Worm (Caenorhabditis elegans) whole organism, late embryonic: ENCODE data around the gene spe-49.
A peak's percentile ranks its signal among the peaks of the same experiment; 100 is the strongest.

Source experiments
- C08G9.2 ChIP-seq: sonication (generic microtip); optimal IDR thresholded peaks from 2 replicates; lab custom pipeline; 2016; ENCODE audit warnings: mild to moderate bottlenecking, missing genetic modification characterization, moderate library complexity, missing compliant biosample characterization
- C38D4.7 ChIP-seq: fragments of 200-800 bp; sonication (Bioruptor generic); optimal IDR thresholded peaks from 2 replicates; lab custom pipeline; 2018; ENCODE audit warnings: mild to moderate bottlenecking, missing genetic modification characterization, moderate library complexity, missing compliant biosample characterization
- F13H6.1 ChIP-seq: sonication (generic microtip); optimal IDR thresholded peaks from 2 replicates; lab custom pipeline; 2016; ENCODE audit warnings: missing genetic modification characterization, missing compliant biosample characterization
- K02D7.2 ChIP-seq: sonication (generic microtip); optimal IDR thresholded peaks from 2 replicates; lab custom pipeline; 2017; ENCODE audit warnings: mild to moderate bottlenecking, missing genetic modification characterization, missing compliant biosample characterization
- Y22D7AL.16 ChIP-seq: sonication (generic microtip); optimal IDR thresholded peaks from 2 replicates; lab custom pipeline; 2016; ENCODE audit warnings: missing genetic modification characterization, missing compliant biosample characterization
- ahr-1 ChIP-seq: sonication (generic microtip); optimal IDR thresholded peaks from 2 replicates; lab custom pipeline; 2016; ENCODE audit warnings: missing genetic modification characterization, missing compliant biosample characterization
- ama-1 ChIP-seq: fragments of 150-350 bp; optimal IDR thresholded peaks from 2 replicates; lab custom pipeline; 2014
- ceh-18 ChIP-seq: sonication (generic microtip); optimal IDR thresholded peaks from 2 replicates; lab custom pipeline; 2016; ENCODE audit warnings: missing genetic modification characterization, missing compliant biosample characterization
- ceh-19 ChIP-seq: fragments of 200-800 bp; sonication (Bioruptor generic); optimal IDR thresholded peaks from 2 replicates; lab custom pipeline; 2018; ENCODE audit warnings: mild to moderate bottlenecking, missing genetic modification characterization, missing compliant biosample characterization
- ceh-2 ChIP-seq: sonication (generic microtip); optimal IDR thresholded peaks from 2 replicates; lab custom pipeline; 2016; ENCODE audit warnings: missing genotype, missing genetic modification characterization, missing compliant biosample characterization
- ceh-22 ChIP-seq: sonication (generic microtip); optimal IDR thresholded peaks from 2 replicates; lab custom pipeline; 2017; ENCODE audit warnings: missing biosample characterization, missing genetic modification characterization
- ceh-31 ChIP-seq: sonication (generic microtip); optimal IDR thresholded peaks from 2 replicates; lab custom pipeline; 2016; ENCODE audit warnings: missing genetic modification characterization, missing compliant biosample characterization
- ceh-34 ChIP-seq: sonication (generic microtip); optimal IDR thresholded peaks from 2 replicates; lab custom pipeline; 2016; ENCODE audit warnings: mild to moderate bottlenecking, missing genetic modification characterization, missing compliant biosample characterization
- ceh-45 ChIP-seq: fragments of 200-800 bp; sonication (Bioruptor generic); IDR thresholded peaks from 2 replicates; pipeline ENCODE4 v1.3.6; 2022; ENCODE audit warnings: missing genetic modification reagents, missing genetic modification characterization, missing compliant biosample characterization
- ceh-6 ChIP-seq: fragments of 200-800 bp; sonication (Bioruptor generic); optimal IDR thresholded peaks from 2 replicates; lab custom pipeline; 2018; ENCODE audit warnings: mild to moderate bottlenecking, missing genetic modification characterization, missing compliant biosample characterization
- ceh-9 ChIP-seq: sonication (generic microtip); optimal IDR thresholded peaks from 2 replicates; lab custom pipeline; 2016; ENCODE audit warnings: mild to moderate bottlenecking, missing genetic modification characterization, inconsistent platforms, missing compliant biosample characterization
- che-1 ChIP-seq: sonication (generic microtip); optimal IDR thresholded peaks from 2 replicates; lab custom pipeline; 2016; ENCODE audit warnings: mild to moderate bottlenecking, missing genetic modification characterization, missing compliant biosample characterization
- dve-1 ChIP-seq: sonication (generic microtip); optimal IDR thresholded peaks from 2 replicates; lab custom pipeline; 2017; ENCODE audit warnings: antibody characterized with exemption, mild to moderate bottlenecking, missing genetic modification characterization, missing compliant biosample characterization
- elt-2 ChIP-seq: sonication (generic microtip); optimal IDR thresholded peaks from 2 replicates; lab custom pipeline; 2016; ENCODE audit warnings: missing genetic modification reagents, missing genetic modification characterization, missing compliant biosample characterization
- elt-4 ChIP-seq: sonication (generic microtip); optimal IDR thresholded peaks from 2 replicates; lab custom pipeline; 2016; ENCODE audit warnings: missing genetic modification characterization, missing compliant biosample characterization
- ets-4 ChIP-seq: sonication (generic microtip); optimal IDR thresholded peaks from 2 replicates; lab custom pipeline; 2016; ENCODE audit warnings: missing genetic modification characterization, missing compliant biosample characterization
- eyg-1 ChIP-seq: sonication (generic microtip); optimal IDR thresholded peaks from 2 replicates; lab custom pipeline; 2016; ENCODE audit warnings: missing genotype, missing genetic modification characterization, missing compliant biosample characterization
- fax-1 ChIP-seq: sonication (generic microtip); optimal IDR thresholded peaks from 2 replicates; lab custom pipeline; 2016; ENCODE audit warnings: missing genotype, missing genetic modification characterization, missing compliant biosample characterization
- fkh-10 ChIP-seq: fragments of 150-350 bp; optimal IDR thresholded peaks from 2 replicates; lab custom pipeline; 2014; ENCODE audit warnings: missing biosample characterization, missing genetic modification reagents, missing genetic modification characterization
- fkh-6 ChIP-seq: sonication (generic microtip); optimal IDR thresholded peaks from 2 replicates; lab custom pipeline; 2016; ENCODE audit warnings: missing genetic modification characterization, missing compliant biosample characterization
- gmeb-2 ChIP-seq: sonication (generic microtip); optimal IDR thresholded peaks from 2 replicates; lab custom pipeline; 2016; ENCODE audit warnings: missing genetic modification characterization, inconsistent platforms, missing compliant biosample characterization
- hlh-13 ChIP-seq: fragments of 200-800 bp; sonication (Bioruptor generic); optimal IDR thresholded peaks from 2 replicates; lab custom pipeline; 2018; ENCODE audit warnings: mild to moderate bottlenecking, missing genetic modification characterization, missing compliant biosample characterization
- hlh-30 ChIP-seq: sonication (generic microtip); optimal IDR thresholded peaks from 2 replicates; lab custom pipeline; 2017; ENCODE audit warnings: antibody characterized with exemption, missing genetic modification characterization, missing compliant biosample characterization; ENCODE audit not compliant: insufficient read depth
- hlh-6 ChIP-seq: sonication (generic microtip); optimal IDR thresholded peaks from 2 replicates; lab custom pipeline; 2016; ENCODE audit warnings: missing genotype, missing genetic modification characterization, missing compliant biosample characterization
- hlh-8 ChIP-seq: sonication (generic microtip); optimal IDR thresholded peaks from 2 replicates; lab custom pipeline; 2016; ENCODE audit warnings: missing genotype, missing genetic modification characterization, missing compliant biosample characterization
- madf-2 ChIP-seq: sonication (generic microtip); optimal IDR thresholded peaks from 2 replicates; lab custom pipeline; 2017; ENCODE audit warnings: missing genetic modification characterization, missing compliant biosample characterization
- nfya-1 ChIP-seq: sonication (generic microtip); optimal IDR thresholded peaks from 2 replicates; lab custom pipeline; 2017; ENCODE audit warnings: missing genetic modification characterization, mild to moderate bottlenecking, missing compliant biosample characterization, antibody characterized with exemption, moderate library complexity
- nhr-11 ChIP-seq: fragments of 150-350 bp; optimal IDR thresholded peaks from 2 replicates; lab custom pipeline; 2014; ENCODE audit warnings: missing biosample characterization, missing genetic modification characterization
- nhr-232 ChIP-seq: sonication (generic microtip); optimal IDR thresholded peaks from 2 replicates; lab custom pipeline; 2016; ENCODE audit warnings: missing genetic modification characterization, missing compliant biosample characterization
- npax-4 ChIP-seq: sonication (generic microtip); optimal IDR thresholded peaks from 2 replicates; lab custom pipeline; 2016; ENCODE audit warnings: missing genetic modification characterization, missing compliant biosample characterization
- odd-2 ChIP-seq: sonication (generic microtip); optimal IDR thresholded peaks from 2 replicates; lab custom pipeline; 2017; ENCODE audit warnings: antibody characterized with exemption, mild to moderate bottlenecking, missing genetic modification characterization, missing compliant biosample characterization
- pag-3 ChIP-seq: sonication (generic microtip); optimal IDR thresholded peaks from 2 replicates; lab custom pipeline; 2016; ENCODE audit warnings: missing compliant biosample characterization, missing genetic modification characterization, borderline replicate concordance
- pax-1 ChIP-seq: fragments of 150-350 bp; optimal IDR thresholded peaks from 2 replicates; lab custom pipeline; 2014; ENCODE audit warnings: missing biosample characterization, missing genetic modification characterization
- pha-4 ChIP-seq: fragments of 150-350 bp; optimal IDR thresholded peaks from 2 replicates; lab custom pipeline; 2018; ENCODE audit warnings: missing biosample characterization, missing genetic modification reagents, missing genetic modification characterization
- pqm-1 ChIP-seq: sonication (generic microtip); optimal IDR thresholded peaks from 2 replicates; lab custom pipeline; 2016; ENCODE audit warnings: missing genetic modification characterization, missing compliant biosample characterization
- pros-1 ChIP-seq: fragments of 150-350 bp; optimal IDR thresholded peaks from 2 replicates; lab custom pipeline; 2014; ENCODE audit warnings: missing biosample characterization, missing genetic modification reagents, missing genetic modification characterization
- ref-2 ChIP-seq: sonication (generic microtip); optimal IDR thresholded peaks from 2 replicates; lab custom pipeline; 2016; ENCODE audit warnings: missing genetic modification characterization, missing compliant biosample characterization
- rnt-1 ChIP-seq: sonication (generic microtip); optimal IDR thresholded peaks from 2 replicates; lab custom pipeline; 2016; ENCODE audit warnings: missing genetic modification characterization, missing compliant biosample characterization
- sdc-2 ChIP-seq: sonication (generic microtip); optimal IDR thresholded peaks from 2 replicates; lab custom pipeline; 2016; ENCODE audit warnings: missing genotype, missing genetic modification characterization, missing compliant biosample characterization
- sox-4 ChIP-seq: sonication (generic microtip); optimal IDR thresholded peaks from 2 replicates; lab custom pipeline; 2017; ENCODE audit warnings: mild to moderate bottlenecking, missing genetic modification characterization, inconsistent platforms, missing compliant biosample characterization
- syd-9 ChIP-seq: sonication (generic microtip); optimal IDR thresholded peaks from 2 replicates; lab custom pipeline; 2016; ENCODE audit warnings: mild to moderate bottlenecking, missing genetic modification characterization, moderate library complexity, missing compliant biosample characterization
- tbx-2 ChIP-seq: sonication (generic microtip); optimal IDR thresholded peaks from 2 replicates; lab custom pipeline; 2016; ENCODE audit warnings: missing genetic modification characterization, missing compliant biosample characterization
- tbx-7 ChIP-seq: sonication (generic microtip); optimal IDR thresholded peaks from 2 replicates; lab custom pipeline; 2016; ENCODE audit warnings: missing genotype, missing genetic modification characterization, missing compliant biosample characterization
- ttx-3 ChIP-seq: sonication (generic microtip); optimal IDR thresholded peaks from 2 replicates; lab custom pipeline; 2016; ENCODE audit warnings: missing genetic modification reagents, missing genetic modification characterization, missing compliant biosample characterization
- unc-42 ChIP-seq: sonication (generic microtip); optimal IDR thresholded peaks from 2 replicates; lab custom pipeline; 2016; ENCODE audit warnings: missing genotype, missing genetic modification characterization, missing compliant biosample characterization
- unc-55 ChIP-seq: sonication (generic microtip); optimal IDR thresholded peaks from 2 replicates; lab custom pipeline; 2017; ENCODE audit warnings: missing biosample characterization, missing genetic modification reagents, missing genetic modification characterization
- unc-86 ChIP-seq: sonication (generic microtip); optimal IDR thresholded peaks from 2 replicates; lab custom pipeline; 2016; ENCODE audit warnings: missing genetic modification characterization, missing compliant biosample characterization

Gene spe-49

ce11 chrV:6244631-6245030 is 36.5 kb upstream of the spe-49 start:
- TF ChIP-seq unc-42 (tag; lab: Kevin White, UChicago), result peak; percentile 45
- TF ChIP-seq C38D4.7, result no peak

ce11 chrV:6246454-6246981 is 34.6 kb upstream of the spe-49 start, which contains the start of gene dmd-7:
dmd-7 (plus strand) TSS chrV:6246931.
- TF ChIP-seq ama-1, result no peak
- peak; percentile 38 for TF ChIP-seq hlh-6 (tag; lab: Kevin White, UChicago)
- TF ChIP-seq syd-9 (tag; lab: Kevin White, UChicago), result no peak
- TF ChIP-seq elt-2 (tag; lab: Kevin White, UChicago), result peak; percentile 50
- no peak for TF ChIP-seq ceh-19 (GFP tag; lab: Kevin White, UChicago)
- no peak for TF ChIP-seq che-1 (tag; lab: Kevin White, UChicago)
- TF ChIP-seq ahr-1 (tag; lab: Kevin White, UChicago), result no peak
- TF ChIP-seq ref-2 (tag; lab: Kevin White, UChicago), result peak; percentile 70
- TF ChIP-seq unc-86 (tag; lab: Kevin White, UChicago), result no peak
- no peak for TF ChIP-seq fkh-10 (GFP tag; lab: Kevin White, UChicago)
- no peak for TF ChIP-seq Y22D7AL.16
- TF ChIP-seq elt-4 (tag; lab: Kevin White, UChicago), result no peak
- no peak for TF ChIP-seq ttx-3 (tag; lab: Kevin White, UChicago)
- no peak for TF ChIP-seq nhr-232 (tag; lab: Kevin White, UChicago)
- TF ChIP-seq hlh-13 (GFP tag; lab: Kevin White, UChicago), result no peak
- no peak for TF ChIP-seq pag-3 (tag; lab: Kevin White, UChicago)
- TF ChIP-seq ceh-6 (GFP tag; lab: Kevin White, UChicago), result no peak
- peak; percentile 70 for TF ChIP-seq pros-1 (tag; lab: Kevin White, UChicago)
- TF ChIP-seq hlh-8, result no peak
- TF ChIP-seq gmeb-2 (tag; lab: Kevin White, UChicago), result no peak
- TF ChIP-seq ceh-9 (tag; lab: Kevin White, UChicago), result no peak
- TF ChIP-seq ceh-22 (tag; lab: Kevin White, UChicago), result no peak
- TF ChIP-seq pax-1 (tag; lab: Kevin White, UChicago), result no peak
- peak; percentile 61 for TF ChIP-seq F13H6.1 (tag; lab: Kevin White, UChicago)
- TF ChIP-seq sdc-2 (tag; lab: Kevin White, UChicago), result peak; percentile 40
- TF ChIP-seq ceh-31, result peak; percentile 64
- TF ChIP-seq C08G9.2 (tag; lab: Kevin White, UChicago), result no peak
- peak; percentile 86 for TF ChIP-seq ceh-18
- peak; percentile 63 for TF ChIP-seq nfya-1 (tag; lab: Kevin White, UChicago)
- peak; percentile 59 for TF ChIP-seq madf-2 (tag; lab: Kevin White, UChicago)
- TF ChIP-seq odd-2 (tag; lab: Kevin White, UChicago), result no peak
- TF ChIP-seq unc-42 (tag; lab: Kevin White, UChicago), result peak; percentile 38
- TF ChIP-seq ceh-34 (tag; lab: Kevin White, UChicago), result peak; percentile 49
- peak; percentile 78 for TF ChIP-seq hlh-30
- peak; percentile 28 for TF ChIP-seq rnt-1 (tag; lab: Kevin White, UChicago)
- peak; percentile 76 for TF ChIP-seq tbx-2 (tag; lab: Kevin White, UChicago)
- TF ChIP-seq pha-4 (tag; lab: Kevin White, UChicago), result no peak
- no peak for TF ChIP-seq sox-4 (tag; lab: Kevin White, UChicago)
- no peak for TF ChIP-seq K02D7.2 (tag; lab: Kevin White, UChicago)
- TF ChIP-seq dve-1 (tag; lab: Kevin White, UChicago), result peak; percentile 57
- TF ChIP-seq unc-55 (GFP tag; lab: Kevin White, UChicago), result peak; percentile 72
- no peak for TF ChIP-seq npax-4 (tag; lab: Kevin White, UChicago)
- no peak for TF ChIP-seq fax-1 (tag; lab: Kevin White, UChicago)
- TF ChIP-seq pqm-1 (tag; lab: Kevin White, UChicago), result peak; percentile 26
- no peak for TF ChIP-seq eyg-1 (tag; lab: Kevin White, UChicago)
- peak; percentile 3 for TF ChIP-seq ceh-2 (tag; lab: Kevin White, UChicago)
- peak; percentile 13 for TF ChIP-seq fkh-6 (tag; lab: Kevin White, UChicago)
- TF ChIP-seq ets-4 (tag; lab: Kevin White, UChicago), result no peak
- TF ChIP-seq tbx-7 (tag; lab: Kevin White, UChicago), result no peak
- TF ChIP-seq nhr-11 (tag; lab: Kevin White, UChicago), result no peak
- TF ChIP-seq ceh-45 (GFP tag; lab: Robert Waterston, UW), result no peak
- TF ChIP-seq C38D4.7, result no peak
